Worm (Caenorhabditis elegans): ENCODE measurements around the gene clc-4.
A peak's percentile ranks its signal among the peaks of the same experiment; 100 is the strongest.

clc-4 gene

DNA sequence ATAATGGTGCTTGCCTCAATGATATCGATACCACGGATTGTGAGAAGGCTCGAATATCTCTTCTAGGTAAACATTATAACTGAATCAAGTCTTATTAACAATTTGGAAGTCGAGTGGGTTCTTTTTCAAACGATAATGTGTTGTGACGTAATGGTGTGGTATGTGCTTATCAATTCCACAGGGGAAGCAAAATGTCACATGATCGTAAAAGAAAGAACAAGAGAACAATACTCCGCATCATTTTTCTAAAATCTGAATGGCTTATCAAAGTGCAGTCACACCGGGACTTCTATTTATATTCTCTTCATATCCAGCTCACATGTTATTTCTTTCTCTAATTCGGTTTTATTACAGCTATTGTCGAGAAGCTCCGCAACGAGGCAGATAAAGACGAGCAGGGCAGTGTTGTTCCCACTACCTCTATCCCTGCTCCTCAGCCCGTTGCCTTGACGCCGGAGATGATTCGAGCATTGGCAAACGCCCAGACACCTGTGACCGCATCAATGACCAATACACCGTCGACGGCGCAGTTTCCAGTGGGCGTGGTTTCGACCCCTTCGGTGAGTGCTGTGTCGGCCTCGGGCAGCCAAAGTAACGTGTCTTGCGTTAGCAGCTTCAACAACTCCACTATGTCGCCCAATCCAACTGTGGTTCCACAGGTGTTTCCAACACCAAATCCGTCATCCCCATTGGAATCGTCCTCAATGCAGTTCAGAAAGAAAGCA lies 3.0 kb downstream of the clc-4 start (continued):
- no peak for TF ChIP-seq mxl-3 (GFP tag; optimal IDR thresholded peaks at IDR 0.05)
- TF ChIP-seq lin-13 (GFP tag; optimal IDR thresholded peaks at IDR 0.05): no peak
- TF ChIP-seq attf-4 (tag; optimal IDR thresholded peaks at IDR 0.05): no peak

DNA sequence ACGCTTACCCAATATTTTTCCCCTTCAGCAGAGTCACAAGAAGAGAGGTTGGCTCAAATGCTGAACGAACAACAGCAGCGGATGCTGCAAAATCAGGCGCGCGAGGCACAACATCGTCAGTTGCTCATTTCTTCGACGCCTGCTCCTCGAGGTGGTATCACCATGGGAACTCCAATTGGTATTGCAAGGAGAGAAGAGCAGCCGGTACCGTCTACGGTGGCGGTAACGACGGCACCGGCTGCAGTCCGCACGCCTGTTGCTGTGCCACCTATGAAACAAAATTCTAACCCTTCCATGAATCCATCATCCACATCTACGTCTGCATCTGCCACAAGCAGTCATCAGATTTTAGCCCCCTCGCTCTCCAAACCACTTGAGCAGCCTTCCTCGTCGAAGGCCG lies 8.9 kb downstream of the clc-4 start:
- 0 out of 2 replicates have a peak, but pooled peaks have one; percentile 50 for TF ChIP-seq egl-43 (GFP tag; IDR thresholded peaks at IDR 0.05)
- TF ChIP-seq tag-97 (GFP tag; IDR thresholded peaks at IDR 0.05): 0 out of 2 replicates have a peak, but pooled peaks have one; percentile 17
- TF ChIP-seq dmd-8 (GFP tag; IDR thresholded peaks at IDR 0.05): no peak
- no peak for TF ChIP-seq lin-13 (GFP tag; optimal IDR thresholded peaks at IDR 0.05)
- TF ChIP-seq aha-1 (tag): peak; percentile 17
- TF ChIP-seq T20F7.1 (GFP tag; optimal IDR thresholded peaks at IDR 0.05): no peak
- peak in 1 of 2 experiments; percentile 26 for TF ChIP-seq unc-62 (GFP tag; optimal IDR thresholded peaks at IDR 0.05 in 1 of 2)
- TF ChIP-seq unc-62 (tag; optimal IDR thresholded peaks at IDR 0.05): no peak
- TF ChIP-seq set-16 (GFP tag; IDR thresholded peaks at IDR 0.05): peak; percentile 53; the same call in 1 of the 2 replicates

DNA sequence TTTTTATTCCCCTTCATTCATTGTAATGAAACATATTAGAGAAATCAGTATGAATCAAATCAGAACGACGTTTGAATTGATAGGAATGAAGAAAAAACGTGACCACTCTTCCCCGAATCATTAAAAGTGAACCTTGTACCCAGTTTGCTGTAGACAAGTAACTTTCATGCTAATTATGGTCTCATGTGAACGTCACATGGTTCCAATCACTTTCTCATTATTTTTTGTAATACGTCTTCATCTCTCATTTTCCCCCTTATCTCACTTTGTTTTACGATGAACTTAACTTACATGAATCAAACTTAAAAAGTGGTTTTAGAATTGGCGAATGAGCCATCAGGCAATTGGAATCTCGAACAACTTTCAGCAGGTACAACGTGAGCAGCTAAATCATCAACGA lies 11.0 kb downstream of the clc-4 start:
- TF ChIP-seq hlh-11 (tag; optimal IDR thresholded peaks at IDR 0.05) (peak; percentile 50), nhr-77 (tag; optimal IDR thresholded peaks at IDR 0.05) (peak; percentile 10), ztf-7 (tag; optimal IDR thresholded peaks at IDR 0.05) (no peak), Y105C5A.15 (GFP tag; IDR thresholded peaks at IDR 0.05) (no peak), daf-16 (GFP tag; optimal IDR thresholded peaks at IDR 0.05) (no peak), daf-16 (tag; optimal IDR thresholded peaks at IDR 0.05) (peak; percentile 15), tag-97 (GFP tag; IDR thresholded peaks at IDR 0.05) (no peak), dve-1 (tag; optimal IDR thresholded peaks at IDR 0.05; ENCODE audit: insufficient read depth) (peak; percentile 80), mep-1 (tag; optimal IDR thresholded peaks at IDR 0.05) (peak; percentile 51), php-3 (GFP tag; IDR thresholded peaks at IDR 0.05) (peak; percentile 70; the same call in 1 of the 2 replicates), gei-8 (GFP tag; optimal IDR thresholded peaks at IDR 0.05) (no peak), dmd-6 (GFP tag; IDR thresholded peaks at IDR 0.05) (peak; percentile 73), Y5F2A.4 (GFP tag; optimal IDR thresholded peaks at IDR 0.05) (no peak), daf-19 (GFP tag; conservative IDR thresholded peaks at IDR 0.05) (no peak), lir-3 (tag; optimal IDR thresholded peaks at IDR 0.05) (no peak), mxl-2 (GFP tag; conservative IDR thresholded peaks at IDR 0.05) (peak; percentile 70; the same call in 1 of the 2 replicates), spr-1 (tag; optimal IDR thresholded peaks at IDR 0.05) (no peak), hlh-30 (tag; optimal IDR thresholded peaks at IDR 0.05; ENCODE audit: insufficient read depth) (peak; percentile 92), nhr-28 (tag; optimal IDR thresholded peaks at IDR 0.05) (peak; percentile 48), lim-7 (GFP tag; IDR thresholded peaks at IDR 0.05) (no peak), mdl-1 (tag; optimal IDR thresholded peaks at IDR 0.05) (peak in 1 of 2 experiments; percentile 44), lin-29 (GFP tag; IDR thresholded peaks at IDR 0.05) (no peak), tra-1 (GFP tag; IDR thresholded peaks at IDR 0.05) (0 out of 2 replicates have a peak, but pooled peaks have one; percentile 47), lsy-2 (tag; optimal IDR thresholded peaks at IDR 0.05) (peak in 1 of 2 experiments; percentile 46), fos-1 (tag; optimal IDR thresholded peaks at IDR 0.05) (no peak)

DNA sequence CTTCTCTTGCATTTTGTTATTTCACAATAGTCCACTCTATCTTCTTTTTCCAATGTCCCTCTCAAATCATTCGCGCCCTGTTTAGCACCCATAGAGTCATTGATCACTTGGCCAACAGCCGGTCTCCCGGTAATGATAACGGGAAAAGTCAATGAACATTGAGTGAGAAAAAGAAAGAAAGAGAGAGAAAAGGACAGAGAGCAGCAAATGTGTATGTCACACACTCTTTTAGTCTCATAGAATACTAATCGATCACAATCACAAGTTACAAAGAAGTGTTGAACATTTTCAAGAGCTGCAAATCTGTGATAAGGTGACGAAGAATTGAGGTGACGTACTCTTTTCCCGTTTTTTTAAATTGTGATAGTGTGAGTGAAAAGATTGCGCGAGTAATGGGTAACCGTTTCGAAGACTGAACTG lies 11.5 kb downstream of the clc-4 start:
- TF ChIP-seq ama-1 (optimal IDR thresholded peaks at IDR 0.05) (peak; percentile 12), mdt-29 (GFP tag; IDR thresholded peaks at IDR 0.05) (no peak), ZK546.5 (tag; optimal IDR thresholded peaks at IDR 0.05) (no peak), rbr-2 (tag; optimal IDR thresholded peaks at IDR 0.05) (peak; percentile 13), egl-27 (tag; optimal IDR thresholded peaks at IDR 0.05) (no peak), spr-3 (GFP tag; optimal IDR thresholded peaks at IDR 0.05) (no peak), hmg-1.1 (GFP tag; IDR thresholded peaks at IDR 0.05) (peak; percentile 39; the same call in 1 of the 2 replicates), Y48G9A.11 (GFP tag; IDR thresholded peaks at IDR 0.05) (no peak), Y5F2A.4 (GFP tag; optimal IDR thresholded peaks at IDR 0.05) (no peak), F49E8.2 (tag; optimal IDR thresholded peaks at IDR 0.05; ENCODE audit: borderline replicate concordance) (no peak), daf-16 (GFP tag; optimal IDR thresholded peaks at IDR 0.05) (peak; percentile 26 to 47), daf-16 (tag; optimal IDR thresholded peaks at IDR 0.05) (peak; percentile 88), nhr-237 (tag; optimal IDR thresholded peaks at IDR 0.05) (no peak), ZK337.2 (GFP tag; IDR thresholded peaks at IDR 0.05) (no peak), zag-1 (tag; optimal IDR thresholded peaks at IDR 0.05) (no peak)

All from whole organism, L4 larva.